Fruit fly (Drosophila melanogaster) whole organism, embryonic: Measurements from ENCODE around the gene AP-2mu.
A peak's percentile ranks its signal among the peaks of the same experiment; 100 is the strongest.

Source experiments
- Abd-B ChIP-seq: fragments of 200-800 bp; sonication (Bioruptor generic); optimal IDR thresholded peaks from 2 replicates; lab custom pipeline; 2018; ENCODE audit warnings: missing biosample characterization, mild to moderate bottlenecking, missing genetic modification characterization, moderate library complexity
- Ada2b ChIP-seq: fragments of 200-800 bp; sonication (Bioruptor generic); IDR thresholded peaks from 2 replicates; pipeline ENCODE4 v1.3.6; 2022; ENCODE audit warnings: missing biosample characterization, missing genetic modification characterization
- Adf1 ChIP-seq: fragments of 200-800 bp; sonication (Bioruptor generic); IDR thresholded peaks from 2 replicates; pipeline ENCODE4 v1.3.6; 2022; ENCODE audit warnings: missing biosample characterization, missing genetic modification characterization
- CG10209 ChIP-seq: fragments of 200-800 bp; sonication (Bioruptor generic); optimal IDR thresholded peaks from 3 replicates; lab custom pipeline; 2017; ENCODE audit warnings: missing biosample characterization, mild to moderate bottlenecking, missing genetic modification characterization, missing genetic modification reagents
- CG10267 ChIP-seq: fragments of 200-800 bp; sonication (Bioruptor generic); optimal IDR thresholded peaks from 2 replicates; lab custom pipeline; 2018; ENCODE audit warnings: missing biosample characterization, mild to moderate bottlenecking, missing genetic modification characterization, moderate library complexity
- CG12071 ChIP-seq: fragments of 200-800 bp; sonication (Bioruptor generic); optimal IDR thresholded peaks from 3 replicates; lab custom pipeline; 2018; ENCODE audit warnings: missing biosample characterization, mild to moderate bottlenecking, missing genetic modification characterization
- CG13287 ChIP-seq: fragments of 200-800 bp; sonication (Bioruptor generic); IDR thresholded peaks from 2 replicates; pipeline ENCODE4 v1.3.6; 2022; ENCODE audit warnings: missing biosample characterization, missing genetic modification characterization; ENCODE audit not compliant: partially characterized antibody
- CG15073 ChIP-seq: fragments of 200-800 bp; sonication (Bioruptor generic); optimal IDR thresholded peaks from 2 replicates; lab custom pipeline; 2016; ENCODE audit warnings: missing biosample characterization, missing genetic modification characterization
- CG15479 ChIP-seq: fragments of 200-800 bp; sonication (Bioruptor generic); optimal IDR thresholded peaks from 3 replicates; lab custom pipeline; 2019; ENCODE audit warnings: missing biosample characterization, mild to moderate bottlenecking, missing genetic modification characterization, moderate library complexity
- CG17361 ChIP-seq: fragments of 200-800 bp; sonication (Bioruptor generic); IDR thresholded peaks from 3 replicates; pipeline ENCODE4 v1.3.6; 2022; ENCODE audit warnings: missing biosample characterization, missing genetic modification characterization
- CG18619 ChIP-seq: fragments of 200-800 bp; sonication (Bioruptor generic); optimal IDR thresholded peaks from 3 replicates; lab custom pipeline; 2017; ENCODE audit warnings: missing biosample characterization, mild to moderate bottlenecking, missing genetic modification characterization
- CG2116 ChIP-seq: fragments of 200-800 bp; sonication (Bioruptor generic); optimal IDR thresholded peaks from 3 replicates; lab custom pipeline; 2018; ENCODE audit warnings: missing biosample characterization, mild to moderate bottlenecking, missing genetic modification characterization
- CG2120 ChIP-seq: fragments of 200-800 bp; sonication (Bioruptor generic); optimal IDR thresholded peaks from 3 replicates; lab custom pipeline; 2016; ENCODE audit warnings: missing biosample characterization, missing genetic modification characterization
- CG2678 ChIP-seq: fragments of 200-800 bp; sonication (Bioruptor generic); optimal IDR thresholded peaks from 3 replicates; lab custom pipeline; 2019; ENCODE audit warnings: missing biosample characterization, mild to moderate bottlenecking, missing genetic modification characterization, moderate library complexity
- CG30431 ChIP-seq: fragments of 200-800 bp; sonication (Bioruptor generic); optimal IDR thresholded peaks from 2 replicates; lab custom pipeline; 2017; ENCODE audit warnings: missing biosample characterization, missing genetic modification characterization
- CG31365 ChIP-seq: fragments of 200-800 bp; sonication (Bioruptor generic); optimal IDR thresholded peaks from 2 replicates; lab custom pipeline; 2018; ENCODE audit warnings: missing biosample characterization, mild to moderate bottlenecking, missing genetic modification characterization
- CG7556 ChIP-seq: fragments of 200-800 bp; sonication (Bioruptor generic); optimal IDR thresholded peaks from 2 replicates; lab custom pipeline; 2017; ENCODE audit warnings: missing biosample characterization, mild to moderate bottlenecking, missing genetic modification characterization
- CG7928 ChIP-seq: fragments of 200-800 bp; sonication (Bioruptor generic); optimal IDR thresholded peaks from 2 replicates; lab custom pipeline; 2017; ENCODE audit warnings: missing biosample characterization, mild to moderate bottlenecking, missing genetic modification characterization
- D19B ChIP-seq: fragments of 200-800 bp; sonication (Bioruptor generic); optimal IDR thresholded peaks from 2 replicates; lab custom pipeline; 2017; ENCODE audit warnings: missing biosample characterization, mild to moderate bottlenecking, missing genetic modification characterization
- E2f1 ChIP-seq: fragments of 200-800 bp; sonication (Bioruptor generic); IDR thresholded peaks from 2 replicates; pipeline ENCODE4 v1.3.6; 2022; ENCODE audit warnings: missing biosample characterization, missing genetic modification characterization
- Hr51 ChIP-seq, 2 experiments: fragments of 200-800 bp; sonication (Bioruptor generic); optimal IDR thresholded peaks; 2 replicates in 1 of 2; 3 replicates in 1 of 2; lab custom pipeline; 2016 to 2018; ENCODE audit warnings: missing biosample characterization in 2 of 2, missing genetic modification characterization in 2 of 2, mild to moderate bottlenecking in 1 of 2, moderate library complexity in 1 of 2
- Hsf ChIP-seq: fragments of 200-800 bp; sonication (Bioruptor generic); optimal IDR thresholded peaks from 3 replicates; lab custom pipeline; 2016; ENCODE audit warnings: missing biosample characterization, missing genetic modification characterization
- Jarid2 ChIP-seq: fragments of 200-800 bp; sonication (Bioruptor generic); optimal IDR thresholded peaks from 3 replicates; lab custom pipeline; 2017; ENCODE audit warnings: mild to moderate bottlenecking, missing biosample characterization, missing genetic modification reagents, missing genetic modification characterization
- MBD-R2 ChIP-seq: fragments of 200-800 bp; sonication (Bioruptor generic); IDR thresholded peaks from 2 replicates; pipeline ENCODE4 v1.3.6; 2022; ENCODE audit warnings: missing biosample characterization, missing genetic modification characterization
- Max ChIP-seq: fragments of 200-800 bp; sonication (Bioruptor generic); optimal IDR thresholded peaks from 2 replicates; lab custom pipeline; 2016; ENCODE audit warnings: missing biosample characterization, mild to moderate bottlenecking, missing genetic modification characterization
- Oaz ChIP-seq: fragments of 200-800 bp; sonication (Bioruptor generic); IDR thresholded peaks from 2 replicates; pipeline ENCODE4 v1.3.6; 2022; ENCODE audit warnings: missing biosample characterization, missing genetic modification characterization
- Sox100B ChIP-seq: fragments of 200-800 bp; sonication (Bioruptor generic); optimal IDR thresholded peaks from 3 replicates; lab custom pipeline; 2018; ENCODE audit warnings: missing biosample characterization, mild to moderate bottlenecking, missing genetic modification characterization
- Stat92E ChIP-seq, 3 experiments: fragments of >200 bp in 2 of 3; fragments of 200-800 bp in 1 of 3; sonication (Bioruptor generic) in 1 of 3; optimal IDR thresholded peaks; 2 replicates each; lab custom pipeline; 2017 to 2019; ENCODE audit warnings: missing biosample characterization in 3 of 3, missing genetic modification characterization in 3 of 3, mild to moderate bottlenecking in 1 of 3, moderate library complexity in 1 of 3
- bab2 ChIP-seq: fragments of 200-800 bp; sonication (Bioruptor generic); optimal IDR thresholded peaks from 2 replicates; lab custom pipeline; 2016; ENCODE audit warnings: missing biosample characterization, missing genetic modification characterization
- bigmax ChIP-seq: fragments of 200-800 bp; sonication (Bioruptor generic); optimal IDR thresholded peaks from 2 replicates; lab custom pipeline; 2018; ENCODE audit warnings: missing biosample characterization, mild to moderate bottlenecking, missing genetic modification characterization
- br ChIP-seq: fragments of >200 bp; optimal IDR thresholded peaks from 2 replicates; lab custom pipeline; 2017
- crol ChIP-seq: fragments of 200-800 bp; sonication (Bioruptor generic); IDR thresholded peaks from 2 replicates; pipeline ENCODE4 v1.3.6; 2022; ENCODE audit warnings: missing biosample characterization, missing genetic modification characterization
- da ChIP-seq: fragments of 200-800 bp; sonication (Bioruptor generic); optimal IDR thresholded peaks from 2 replicates; lab custom pipeline; 2016; ENCODE audit warnings: missing biosample characterization, missing genetic modification characterization
- dpn ChIP-seq, 2 experiments: fragments of 200-800 bp; sonication (Bioruptor generic); optimal IDR thresholded peaks; 3 replicates each; lab custom pipeline; 2016; ENCODE audit warnings: missing biosample characterization in 2 of 2, missing genetic modification characterization in 2 of 2
- emc ChIP-seq: fragments of 200-800 bp; sonication (Bioruptor generic); optimal IDR thresholded peaks from 2 replicates; lab custom pipeline; 2016; ENCODE audit warnings: missing biosample characterization, missing genetic modification characterization
- gcm2 ChIP-seq: fragments of 200-800 bp; sonication (Bioruptor generic); optimal IDR thresholded peaks from 2 replicates; lab custom pipeline; 2016; ENCODE audit warnings: missing biosample characterization, missing genetic modification characterization
- lab ChIP-seq: fragments of 200-800 bp; sonication (Bioruptor generic); optimal IDR thresholded peaks from 3 replicates; lab custom pipeline; 2017; ENCODE audit warnings: missing biosample characterization, missing genetic modification characterization, mild to moderate bottlenecking, moderate library complexity, missing genetic modification reagents
- lilli ChIP-seq: fragments of 200-800 bp; sonication (Bioruptor generic); optimal IDR thresholded peaks from 3 replicates; lab custom pipeline; 2016; ENCODE audit warnings: missing biosample characterization, missing genetic modification characterization
- maf-S ChIP-seq: fragments of 200-800 bp; sonication (Bioruptor generic); optimal IDR thresholded peaks from 2 replicates; lab custom pipeline; 2016; ENCODE audit warnings: missing biosample characterization, missing genetic modification characterization
- org-1 ChIP-seq: fragments of 200-800 bp; sonication (Bioruptor generic); optimal IDR thresholded peaks from 2 replicates; lab custom pipeline; 2017; ENCODE audit warnings: missing biosample characterization, missing genetic modification characterization
- p53 ChIP-seq: fragments of 200-800 bp; sonication (Bioruptor generic); optimal IDR thresholded peaks from 2 replicates; lab custom pipeline; 2016; ENCODE audit warnings: missing biosample characterization, missing genetic modification characterization
- psq ChIP-seq: fragments of 200-800 bp; sonication (Bioruptor generic); optimal IDR thresholded peaks from 2 replicates; lab custom pipeline; 2017; ENCODE audit warnings: missing biosample characterization, missing genetic modification characterization
- rib ChIP-seq: fragments of 200-800 bp; sonication (Bioruptor generic); IDR thresholded peaks from 2 replicates; pipeline ENCODE4 v1.3.6; 2022; ENCODE audit warnings: missing biosample characterization, missing genetic modification characterization
- ro ChIP-seq: fragments of 200-800 bp; sonication (Bioruptor generic); IDR thresholded peaks from 2 replicates; pipeline ENCODE4 v1.3.6; 2022; ENCODE audit warnings: missing biosample characterization, missing genetic modification characterization
- slbo ChIP-seq: fragments of 200-800 bp; sonication (Bioruptor generic); IDR thresholded peaks from 2 replicates; pipeline ENCODE4 v1.3.6; 2022; ENCODE audit warnings: missing biosample characterization, missing genetic modification characterization
- sqz ChIP-seq: fragments of 200-800 bp; sonication (Bioruptor generic); optimal IDR thresholded peaks from 3 replicates; lab custom pipeline; 2018; ENCODE audit warnings: missing biosample characterization, mild to moderate bottlenecking, missing genetic modification characterization
- trem ChIP-seq: fragments of 200-800 bp; optimal IDR thresholded peaks from 3 replicates; lab custom pipeline; 2019; ENCODE audit warnings: missing biosample characterization, mild to moderate bottlenecking, missing genetic modification characterization, moderate library complexity
- tx ChIP-seq: fragments of 200-800 bp; sonication (Bioruptor generic); optimal IDR thresholded peaks from 2 replicates; lab custom pipeline; 2016; ENCODE audit warnings: missing biosample characterization, missing genetic modification characterization
- wdn ChIP-seq: fragments of 200-800 bp; sonication (Bioruptor generic); IDR thresholded peaks from 2 replicates; pipeline ENCODE4 v1.3.6; 2022; ENCODE audit warnings: missing biosample characterization, missing genetic modification characterization
- yki ChIP-seq: fragments of >200 bp; optimal IDR thresholded peaks from 3 replicates; lab custom pipeline; 2018

Gene AP-2mu

DNA sequence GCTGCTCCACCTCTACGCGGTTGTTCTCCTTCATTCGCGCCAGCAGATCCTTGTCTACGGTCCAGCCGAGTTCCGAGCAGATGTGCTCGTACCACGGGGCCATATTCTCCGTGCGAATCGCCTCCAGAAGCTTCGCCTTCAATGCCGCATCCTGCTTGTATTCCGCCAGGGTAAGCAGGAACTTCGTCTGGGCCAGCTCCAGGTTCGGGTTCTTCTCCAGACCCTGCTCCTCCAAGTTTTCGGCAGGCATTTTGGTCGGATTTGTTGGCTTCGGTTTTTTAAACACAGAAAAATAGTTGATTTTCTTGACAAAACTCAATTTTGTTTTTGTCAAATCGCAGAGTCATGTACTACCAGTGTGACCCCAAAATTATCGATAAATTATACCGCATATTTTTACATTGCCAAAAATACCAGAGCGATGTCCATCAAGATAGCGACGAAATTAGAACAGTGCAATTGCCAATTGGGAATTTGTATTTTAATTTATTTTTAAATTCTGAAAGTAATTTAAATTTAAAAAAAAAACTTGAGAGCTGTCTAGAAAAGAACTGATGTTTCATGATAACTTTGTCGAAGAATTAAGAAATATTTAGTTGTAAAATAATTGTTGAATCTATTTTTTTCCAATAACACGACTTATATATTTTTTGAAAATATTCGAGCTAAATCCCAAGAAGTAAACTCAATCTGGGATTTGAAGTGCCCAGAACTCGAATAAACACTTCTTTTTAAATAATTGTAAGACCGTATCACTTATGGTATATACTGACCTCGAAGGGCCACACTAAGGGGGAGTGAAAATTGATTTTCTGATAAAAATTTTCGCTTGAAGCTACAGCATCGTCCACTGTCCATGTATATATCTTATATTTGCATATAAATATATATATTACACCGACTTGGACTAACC is at the start of gene AP-2mu, which contains the start of gene Rpn7 (continued):
- peak; percentile 13 for TF ChIP-seq CG2678
- no peak for TF ChIP-seq Stat92E (GFP tag; optimal IDR thresholded peaks at IDR 0.05; lab: Kevin White, UChicago)
- TF ChIP-seq sqz (GFP tag; lab: Kevin White, UChicago) = no peak
- no peak; the same call in 1 of the 2 replicates for TF ChIP-seq MBD-R2 (GFP tag; lab: Robert Waterston, UW)
- peak; percentile 39 for TF ChIP-seq Max (GFP tag; lab: Kevin White, UChicago)
- no peak for TF ChIP-seq CG31365 (tag; lab: Kevin White, UChicago)
- no peak for TF ChIP-seq Hr51 (GFP tag; optimal IDR thresholded peaks at IDR 0.05; lab: Kevin White, UChicago)
- no peak for TF ChIP-seq CG30431 (GFP tag; lab: Kevin White, UChicago)
- TF ChIP-seq p53 (GFP tag; lab: Kevin White, UChicago) = no peak
- TF ChIP-seq da (GFP tag; lab: Kevin White, UChicago) = no peak
- no peak for TF ChIP-seq crol (GFP tag; lab: Robert Waterston, UW)
- TF ChIP-seq br = no peak
- no peak for TF ChIP-seq ro (GFP tag; lab: Robert Waterston, UW)
- TF ChIP-seq rib (GFP tag; lab: Robert Waterston, UW) = no peak
- peak; percentile 21 for TF ChIP-seq trem
- TF ChIP-seq CG15479 (GFP tag; lab: Kevin White, UChicago) = no peak
- TF ChIP-seq CG12071 (GFP tag; lab: Kevin White, UChicago) = no peak
- TF ChIP-seq slbo (GFP tag; lab: Robert Waterston, UW) = peak; percentile 11; the same call in 1 of the 2 replicates
- TF ChIP-seq Oaz (GFP tag; lab: Robert Waterston, UW) = no peak
- TF ChIP-seq CG13287 (GFP tag; lab: Robert Waterston, UW) = no peak; the same call in 1 of the 2 replicates
- peak; percentile 66; the same call in 2 of the 3 replicates for TF ChIP-seq CG17361 (GFP tag; lab: Robert Waterston, UW)
- no peak for TF ChIP-seq lab (GFP tag; lab: Kevin White, UChicago)
- TF ChIP-seq lilli (GFP tag; lab: Kevin White, UChicago) = no peak
- no peak for TF ChIP-seq Sox100B
- no peak for TF ChIP-seq emc (GFP tag; lab: Kevin White, UChicago)
- TF ChIP-seq Abd-B (GFP tag; lab: Kevin White, UChicago) = no peak
- no peak for TF ChIP-seq D19B
- no peak for TF ChIP-seq org-1
- no peak for TF ChIP-seq bab2 (GFP tag; lab: Kevin White, UChicago)
- TF ChIP-seq CG2116 = peak; percentile 54
- peak; percentile 28 for TF ChIP-seq CG2120 (GFP tag; lab: Kevin White, UChicago)
- TF ChIP-seq CG7556 (GFP tag; lab: Kevin White, UChicago) = no peak
- no peak for TF ChIP-seq wdn (GFP tag; lab: Robert Waterston, UW)
- no peak for TF ChIP-seq E2f1 (GFP tag; lab: Robert Waterston, UW)
- no peak for TF ChIP-seq gcm2 (GFP tag; lab: Kevin White, UChicago)
- no peak for TF ChIP-seq CG10209 (GFP tag; lab: Kevin White, UChicago)
- no peak for TF ChIP-seq Hsf (GFP tag; lab: Kevin White, UChicago)
- no peak for TF ChIP-seq Adf1 (GFP tag; lab: Robert Waterston, UW)
- no peak for TF ChIP-seq tx (GFP tag; lab: Kevin White, UChicago)
- no peak for TF ChIP-seq maf-S (GFP tag; lab: Kevin White, UChicago)
- peak; percentile 55 for TF ChIP-seq CG10267 (tag; lab: Kevin White, UChicago)
- no peak for TF ChIP-seq psq (GFP tag; lab: Kevin White, UChicago)
- TF ChIP-seq yki (lab: Kevin White, UChicago) = no peak
- no peak for TF ChIP-seq Ada2b (GFP tag; lab: Robert Waterston, UW)
- TF ChIP-seq Jarid2 (GFP tag; lab: Kevin White, UChicago) = no peak
- no peak for TF ChIP-seq CG15073 (GFP tag; lab: Kevin White, UChicago)
- TF ChIP-seq dpn (GFP tag; optimal IDR thresholded peaks at IDR 0.05; lab: Kevin White, UChicago) = no peak
- no peak for TF ChIP-seq bigmax (GFP tag; lab: Kevin White, UChicago)
- TF ChIP-seq CG18619 (GFP tag; lab: Kevin White, UChicago) = no peak
- no peak for TF ChIP-seq CG7928
